Worm (Caenorhabditis elegans) whole organism, early embryonic: ENCODE results near the gene C33F10.11.

ENCODE experiments used
- B0310.2 ChIP-seq: sonication (generic microtip); optimal IDR thresholded peaks from 2 replicates; lab custom pipeline; 2016; ENCODE audit warnings: mild to moderate bottlenecking, missing genetic modification characterization, missing compliant biosample characterization
- ets-7 ChIP-seq: sonication (generic microtip); optimal IDR thresholded peaks from 2 replicates; lab custom pipeline; 2016; ENCODE audit warnings: missing genotype, missing genetic modification characterization, missing compliant biosample characterization

- no peak for TF ChIP-seq B0310.2 (tag; lab: Kevin White, UChicago)
- no peak for TF ChIP-seq ets-7 (tag; lab: Kevin White, UChicago)
Measured at ce11 chrII:4795461-4795860, 39.2 kb downstream of the C33F10.11 start, which contains the start of gene C33F10.4.
